Fruit fly (Drosophila melanogaster) whole organism, embryonic: ENCODE results near the gene Spase12.
A peak's percentile ranks its signal among the peaks of the same experiment; 100 is the strongest.

Experiments used
- Atf3 ChIP-seq: fragments of 200-800 bp; sonication (Bioruptor generic); optimal IDR thresholded peaks from 3 replicates; lab custom pipeline; 2016; ENCODE audit warnings: missing biosample characterization, missing genetic modification characterization
- CG10565 ChIP-seq: fragments of 200-800 bp; sonication (Bioruptor generic); optimal IDR thresholded peaks from 3 replicates; lab custom pipeline; 2016; ENCODE audit warnings: missing biosample characterization, mild to moderate bottlenecking, missing genetic modification characterization
- CG11695 ChIP-seq: fragments of 200-800 bp; sonication (Bioruptor generic); IDR thresholded peaks from 3 replicates; pipeline ENCODE4 v1.3.6; 2022; ENCODE audit warnings: missing biosample characterization, missing genetic modification characterization
- CG12155 ChIP-seq: fragments of 200-800 bp; sonication (Bioruptor generic); optimal IDR thresholded peaks from 3 replicates; lab custom pipeline; 2016; ENCODE audit warnings: missing biosample characterization, missing genetic modification characterization
- CG13287 ChIP-seq: fragments of 200-800 bp; sonication (Bioruptor generic); IDR thresholded peaks from 2 replicates; pipeline ENCODE4 v1.3.6; 2022; ENCODE audit warnings: missing biosample characterization, missing genetic modification characterization; ENCODE audit not compliant: partially characterized antibody
- CG14667 ChIP-seq: fragments of 200-800 bp; sonication (Bioruptor generic); IDR thresholded peaks from 2 replicates; pipeline ENCODE4 v1.3.6; 2022; ENCODE audit warnings: missing biosample characterization, missing genetic modification characterization
- CG16813 ChIP-seq: fragments of 200-800 bp; sonication (Bioruptor generic); IDR thresholded peaks from 3 replicates; pipeline ENCODE4 v1.3.6; 2022; ENCODE audit warnings: missing biosample characterization, missing genetic modification characterization; ENCODE audit not compliant: partially characterized antibody
- CG18476 ChIP-seq: fragments of 200-800 bp; sonication (Bioruptor generic); optimal IDR thresholded peaks from 2 replicates; lab custom pipeline; 2016; ENCODE audit warnings: missing biosample characterization, mild to moderate bottlenecking, missing genetic modification characterization
- CG18599 ChIP-seq: fragments of 200-800 bp; sonication (Bioruptor generic); optimal IDR thresholded peaks from 3 replicates; lab custom pipeline; 2017; ENCODE audit warnings: missing biosample characterization, missing genetic modification characterization, mild to moderate bottlenecking, moderate library complexity, missing genetic modification reagents
- CG2712 ChIP-seq: fragments of 200-800 bp; optimal IDR thresholded peaks from 3 replicates; lab custom pipeline; 2019; ENCODE audit warnings: missing biosample characterization, mild to moderate bottlenecking, missing genetic modification characterization, moderate library complexity
- CG32772 ChIP-seq: fragments of 200-800 bp; sonication (Bioruptor generic); IDR thresholded peaks from 2 replicates; pipeline ENCODE4 v1.3.6; 2022; ENCODE audit warnings: missing biosample characterization, missing genetic modification characterization
- CG3847 ChIP-seq: fragments of 200-800 bp; sonication (Bioruptor generic); IDR thresholded peaks from 2 replicates; pipeline ENCODE4 v1.3.6; 2022; ENCODE audit warnings: missing biosample characterization, missing genetic modification characterization
- CG42726 ChIP-seq: fragments of 200-800 bp; sonication (Bioruptor generic); IDR thresholded peaks from 2 replicates; pipeline ENCODE4 v1.3.6; 2022; ENCODE audit warnings: missing biosample characterization, missing genetic modification characterization; ENCODE audit not compliant: partially characterized antibody
- CG4282 ChIP-seq: fragments of 200-800 bp; sonication (Bioruptor generic); optimal IDR thresholded peaks from 2 replicates; lab custom pipeline; 2016; ENCODE audit warnings: missing biosample characterization, missing genetic modification characterization
- CG6683 ChIP-seq: fragments of 200-800 bp; sonication (Bioruptor generic); optimal IDR thresholded peaks from 2 replicates; lab custom pipeline; 2017; ENCODE audit warnings: missing biosample characterization, mild to moderate bottlenecking, missing genetic modification characterization, missing genetic modification reagents
- CG7963 ChIP-seq: fragments of 200-800 bp; sonication (Bioruptor generic); IDR thresholded peaks from 3 replicates; pipeline ENCODE4 v1.3.6; 2022; ENCODE audit warnings: missing biosample characterization, missing genetic modification characterization; ENCODE audit not compliant: partially characterized antibody
- CG8388 ChIP-seq: fragments of 200-800 bp; sonication (Bioruptor generic); optimal IDR thresholded peaks from 2 replicates; lab custom pipeline; 2019; ENCODE audit warnings: missing biosample characterization, mild to moderate bottlenecking, missing genetic modification characterization, moderate library complexity
- CrebB ChIP-seq: fragments of 200-800 bp; sonication (Bioruptor generic); optimal IDR thresholded peaks from 3 replicates; lab custom pipeline; 2018; ENCODE audit warnings: missing biosample characterization, mild to moderate bottlenecking, missing genetic modification characterization
- E2f1 ChIP-seq: fragments of 200-800 bp; sonication (Bioruptor generic); IDR thresholded peaks from 2 replicates; pipeline ENCODE4 v1.3.6; 2022; ENCODE audit warnings: missing biosample characterization, missing genetic modification characterization
- HmgD ChIP-seq: fragments of 200-800 bp; sonication (Bioruptor generic); optimal IDR thresholded peaks from 3 replicates; lab custom pipeline; 2016; ENCODE audit warnings: missing biosample characterization, missing genetic modification characterization
- Hr78 ChIP-seq, 2 experiments: fragments of 200-800 bp in 1 of 2; fragments of >200 bp in 1 of 2; sonication (Bioruptor generic) in 1 of 2; optimal IDR thresholded peaks; 2 replicates each; lab custom pipeline; 2017 to 2019; ENCODE audit warnings: missing biosample characterization in 2 of 2, missing genetic modification characterization in 2 of 2, mild to moderate bottlenecking in 1 of 2, moderate library complexity in 1 of 2
- Meics ChIP-seq: fragments of 200-800 bp; sonication (Bioruptor generic); optimal IDR thresholded peaks from 2 replicates; lab custom pipeline; 2017; ENCODE audit warnings: missing biosample characterization, mild to moderate bottlenecking, missing genetic modification characterization
- Opbp ChIP-seq: fragments of 200-800 bp; sonication (Bioruptor generic); IDR thresholded peaks from 3 replicates; pipeline ENCODE4 v1.3.6; 2022; ENCODE audit warnings: missing biosample characterization, missing genetic modification characterization; ENCODE audit not compliant: partially characterized antibody
- Six4 ChIP-seq: fragments of 200-800 bp; sonication (Bioruptor generic); optimal IDR thresholded peaks from 2 replicates; lab custom pipeline; 2016; ENCODE audit warnings: missing biosample characterization, missing genetic modification characterization
- Sry-β ChIP-seq: fragments of 200-800 bp; sonication (Bioruptor generic); optimal IDR thresholded peaks from 2 replicates; lab custom pipeline; 2018; ENCODE audit warnings: missing biosample characterization, mild to moderate bottlenecking, missing genetic modification characterization, moderate library complexity
- Ssrp ChIP-seq: fragments of 200-800 bp; sonication (Bioruptor generic); optimal IDR thresholded peaks from 2 replicates; lab custom pipeline; 2018; ENCODE audit warnings: missing biosample characterization, mild to moderate bottlenecking, missing genetic modification characterization, moderate library complexity
- ara ChIP-seq: fragments of 200-800 bp; sonication (Bioruptor generic); IDR thresholded peaks from 2 replicates; pipeline ENCODE4 v1.3.6; 2022; ENCODE audit warnings: missing biosample characterization, missing genetic modification characterization
- bbx ChIP-seq: fragments of 200-800 bp; sonication (Bioruptor generic); IDR thresholded peaks from 2 replicates; pipeline ENCODE4 v1.3.6; 2022; ENCODE audit warnings: missing biosample characterization, missing genetic modification characterization; ENCODE audit not compliant: partially characterized antibody
- bowl ChIP-seq: fragments of 200-800 bp; sonication (Bioruptor generic); IDR thresholded peaks from 2 replicates; pipeline ENCODE4 v1.3.6; 2022; ENCODE audit warnings: missing biosample characterization, missing genetic modification characterization
- danr ChIP-seq: fragments of 200-800 bp; sonication (Bioruptor generic); IDR thresholded peaks from 2 replicates; pipeline ENCODE4 v1.3.6; 2022; ENCODE audit warnings: missing biosample characterization, missing genetic modification characterization
- dpn ChIP-seq, 2 experiments: fragments of 200-800 bp; sonication (Bioruptor generic); optimal IDR thresholded peaks; 3 replicates each; lab custom pipeline; 2016; ENCODE audit warnings: missing biosample characterization in 2 of 2, missing genetic modification characterization in 2 of 2
- gsb ChIP-seq: fragments of 200-800 bp; sonication (Bioruptor generic); IDR thresholded peaks from 2 replicates; pipeline ENCODE4 v1.3.6; 2022; ENCODE audit warnings: missing biosample characterization, missing genetic modification characterization
- inv ChIP-seq: fragments of 200-800 bp; sonication (Bioruptor generic); IDR thresholded peaks from 2 replicates; pipeline ENCODE4 v1.3.6; 2022; ENCODE audit warnings: missing biosample characterization, missing genetic modification characterization; ENCODE audit not compliant: partially characterized antibody
- maf-S ChIP-seq: fragments of 200-800 bp; sonication (Bioruptor generic); optimal IDR thresholded peaks from 2 replicates; lab custom pipeline; 2016; ENCODE audit warnings: missing biosample characterization, missing genetic modification characterization
- nerfin-1 ChIP-seq: fragments of 200-800 bp; sonication (Bioruptor generic); optimal IDR thresholded peaks from 3 replicates; lab custom pipeline; 2019; ENCODE audit warnings: missing biosample characterization, mild to moderate bottlenecking, missing genetic modification characterization, moderate library complexity
- prd ChIP-seq, 3 experiments: fragments of >200 bp in 2 of 3; fragments of 200-800 bp in 1 of 3; sonication (Bioruptor generic) in 1 of 3; optimal IDR thresholded peaks in 2 of 3; IDR thresholded peaks in 1 of 3; 2 replicates in 2 of 3; 3 replicates in 1 of 3; pipeline versions ENCODE4 v1.3.6 to Lab custom; 2017 to 2022; ENCODE audit warnings: missing biosample characterization in 1 of 3, missing genetic modification characterization in 1 of 3
- pzg ChIP-seq: fragments of 200-800 bp; sonication (Bioruptor generic); optimal IDR thresholded peaks from 3 replicates; lab custom pipeline; 2018; ENCODE audit warnings: missing biosample characterization, mild to moderate bottlenecking, missing genetic modification characterization, moderate library complexity
- repo ChIP-seq: fragments of 200-800 bp; sonication (Bioruptor generic); optimal IDR thresholded peaks from 2 replicates; lab custom pipeline; 2016; ENCODE audit warnings: missing biosample characterization, missing genetic modification characterization
- rib ChIP-seq: fragments of 200-800 bp; sonication (Bioruptor generic); IDR thresholded peaks from 2 replicates; pipeline ENCODE4 v1.3.6; 2022; ENCODE audit warnings: missing biosample characterization, missing genetic modification characterization
- run ChIP-seq: fragments of 200-800 bp; sonication (Bioruptor generic); optimal IDR thresholded peaks from 3 replicates; lab custom pipeline; 2018; ENCODE audit warnings: missing biosample characterization, mild to moderate bottlenecking, missing genetic modification characterization
- salm ChIP-seq: fragments of 200-800 bp; sonication (Bioruptor generic); optimal IDR thresholded peaks from 2 replicates; lab custom pipeline; 2018; ENCODE audit warnings: missing biosample characterization, mild to moderate bottlenecking, missing genetic modification characterization
- slou ChIP-seq: fragments of 200-800 bp; sonication (Bioruptor generic); optimal IDR thresholded peaks from 3 replicates; lab custom pipeline; 2016; ENCODE audit warnings: missing biosample characterization, missing genetic modification characterization
- slp2 ChIP-seq: fragments of 200-800 bp; sonication (Bioruptor generic); optimal IDR thresholded peaks from 2 replicates; lab custom pipeline; 2016; ENCODE audit warnings: missing biosample characterization, missing genetic modification characterization
- ssp ChIP-seq: fragments of 200-800 bp; sonication (Bioruptor generic); IDR thresholded peaks from 2 replicates; pipeline ENCODE4 v1.3.6; 2022; ENCODE audit warnings: missing biosample characterization, missing genetic modification characterization
- stwl ChIP-seq: fragments of 200-800 bp; sonication (Bioruptor generic); optimal IDR thresholded peaks from 3 replicates; lab custom pipeline; 2018; ENCODE audit warnings: missing biosample characterization, mild to moderate bottlenecking, missing genetic modification characterization, moderate library complexity
- tup ChIP-seq: fragments of 200-800 bp; sonication (Bioruptor generic); optimal IDR thresholded peaks from 2 replicates; lab custom pipeline; 2016; ENCODE audit warnings: missing biosample characterization, mild to moderate bottlenecking, missing genetic modification characterization, moderate library complexity
- vnd ChIP-seq: fragments of 200-800 bp; sonication (Bioruptor generic); IDR thresholded peaks from 3 replicates; pipeline ENCODE4 v1.3.6; 2022; ENCODE audit warnings: missing biosample characterization, missing genetic modification characterization; ENCODE audit not compliant: partially characterized antibody

Spase12 gene

dm6 chr3R:29478952-29479538, 11.9 kb downstream of the Spase12 start (continued):
- TF ChIP-seq slou (GFP tag; lab: Kevin White, UChicago) = no peak
- 0 out of 3 replicates have a peak, but pooled peaks have one; percentile 27 for TF ChIP-seq Opbp
- TF ChIP-seq stwl (tag; lab: Kevin White, UChicago) = no peak
- peak; percentile 8 for TF ChIP-seq run (tag; lab: Kevin White, UChicago)
- peak; percentile 58 for TF ChIP-seq CG2712 (tag; lab: Kevin White, UChicago)
- no peak for TF ChIP-seq vnd (GFP tag; lab: Robert Waterston, UW)
- no peak for TF ChIP-seq pzg (GFP tag; lab: Kevin White, UChicago)
- peak; percentile 100 for TF ChIP-seq Meics
- TF ChIP-seq CG42726 (GFP tag; lab: Robert Waterston, UW) = no peak
- TF ChIP-seq CG12155 (GFP tag; lab: Kevin White, UChicago) = no peak
- peak; percentile 64; the same call in 2 of the 3 replicates for TF ChIP-seq CG11695 (GFP tag; lab: Robert Waterston, UW)
- no peak for TF ChIP-seq ssp (GFP tag; lab: Robert Waterston, UW)
- TF ChIP-seq danr (GFP tag; lab: Robert Waterston, UW) = no peak
- TF ChIP-seq bowl = peak; percentile 58; the same call in 1 of the 2 replicates
- TF ChIP-seq repo (GFP tag; lab: Kevin White, UChicago) = no peak
- peak; percentile 25 for TF ChIP-seq CG8388
- peak; percentile 19; the same call in 1 of the 2 replicates for TF ChIP-seq bbx (GFP tag; lab: Robert Waterston, UW)
- no peak for TF ChIP-seq rib
- TF ChIP-seq inv = no peak
- TF ChIP-seq Ssrp = peak; percentile 14
- TF ChIP-seq tup = no peak
- no peak for TF ChIP-seq HmgD (GFP tag; lab: Kevin White, UChicago)
- 0 out of 2 replicates have a peak, but pooled peaks have one; percentile 6 for TF ChIP-seq CG32772 (GFP tag; lab: Robert Waterston, UW)
- TF ChIP-seq CG13287 = peak; percentile 34; the same call in 1 of the 2 replicates
- TF ChIP-seq CG18476 (GFP tag; lab: Kevin White, UChicago) = peak; percentile 32
- TF ChIP-seq prd (optimal IDR thresholded peaks at IDR 0.05; lab: Kevin White, UChicago) = no peak
- peak; percentile 76 for TF ChIP-seq prd (GFP tag; IDR thresholded peaks at IDR 0.05; lab: Robert Waterston, UW)
- no peak for TF ChIP-seq CG4282
- TF ChIP-seq CG14667 = peak; percentile 69
- peak; percentile 24 for TF ChIP-seq CG6683 (GFP tag; lab: Kevin White, UChicago)
- TF ChIP-seq Hr78 (GFP tag; optimal IDR thresholded peaks at IDR 0.05; lab: Kevin White, UChicago) = peak in 1 of 2 experiments; percentile 83
- TF ChIP-seq salm (tag; lab: Kevin White, UChicago) = peak; percentile 38
- no peak for TF ChIP-seq Atf3 (GFP tag; lab: Kevin White, UChicago)
- no peak for TF ChIP-seq Sry-β (GFP tag; lab: Kevin White, UChicago)
- peak; percentile 29; the same call in 1 of the 2 replicates for TF ChIP-seq gsb (GFP tag; lab: Robert Waterston, UW)
- peak; percentile 61 for TF ChIP-seq CrebB (tag; lab: Kevin White, UChicago)
- TF ChIP-seq ara (GFP tag; lab: Robert Waterston, UW) = peak; percentile 51
- peak; percentile 39; the same call in 1 of the 2 replicates for TF ChIP-seq CG3847 (GFP tag; lab: Robert Waterston, UW)
- TF ChIP-seq maf-S (GFP tag; lab: Kevin White, UChicago) = no peak
- TF ChIP-seq CG10565 = no peak
- TF ChIP-seq Six4 = no peak
- peak; percentile 31 to 39 for TF ChIP-seq dpn (GFP tag; optimal IDR thresholded peaks at IDR 0.05; lab: Kevin White, UChicago)
- TF ChIP-seq nerfin-1 (tag; lab: Kevin White, UChicago) = peak; percentile 25
- TF ChIP-seq CG18599 (GFP tag; lab: Kevin White, UChicago) = peak; percentile 68
- peak; percentile 48 for TF ChIP-seq E2f1 (GFP tag; lab: Robert Waterston, UW)
- TF ChIP-seq CG7963 = no peak
- TF ChIP-seq slp2 = peak; percentile 33
- 0 out of 3 replicates have a peak, but pooled peaks have one; percentile 8 for TF ChIP-seq CG16813 (GFP tag; lab: Robert Waterston, UW)
